Worm (Caenorhabditis elegans) whole organism, mixed stage, embryonic: Measurements from ENCODE around the gene K08F8.7.

Source experiments
- ham-2 ChIP-seq: fragments of 200-800 bp; sonication (Bioruptor generic); optimal IDR thresholded peaks from 2 replicates; lab custom pipeline; 2018; ENCODE audit warnings: mild to moderate bottlenecking, missing genetic modification characterization, missing compliant biosample characterization
- nhr-12 ChIP-seq: fragments of 150-350 bp; optimal IDR thresholded peaks from 2 replicates; lab custom pipeline; 2014; ENCODE audit warnings: missing biosample characterization, missing genetic modification characterization
- unc-62 ChIP-seq: fragments of 150-350 bp; optimal IDR thresholded peaks from 2 replicates; lab custom pipeline; 2014; ENCODE audit warnings: missing biosample characterization, missing genetic modification reagents, missing genetic modification characterization

ce11 chrII:8747939-8748352, 7.2 kb downstream of the K08F8.7 start:
- no peak for TF ChIP-seq nhr-12 (tag; lab: Kevin White, UChicago)
- peak; percentile 65 for TF ChIP-seq unc-62 (GFP tag; lab: Kevin White, UChicago)
- TF ChIP-seq ham-2 (GFP tag; lab: Kevin White, UChicago) = no peak
